Fruit fly (Drosophila melanogaster) ovary, adult (tissue): ENCODE results near the gene Sap130.

Source experiments
- CG17801 ChIP-seq: fragments of 200-800 bp; optimal IDR thresholded peaks from 2 replicates; lab custom pipeline; 2019; ENCODE audit warnings: missing biosample characterization, mild to moderate bottlenecking, missing genetic modification characterization, moderate library complexity; ENCODE audit not compliant: partially characterized antibody

Gene Sap130

dm6 chr3L:12805660-12806289 is at the start of gene Sap130:
Gene Sap130, plus strand, starts transcription at chr3L:12805902.
- TF ChIP-seq CG17801 (GFP tag; lab: Kevin White, UChicago) = no peak

- peak; percentile 21 for TF ChIP-seq CG17801 (GFP tag; lab: Kevin White, UChicago)
Observed at dm6 chr3L:12772740-12773686, 32.7 kb upstream of the Sap130 start, which contains the start of gene Hip1. Gene Hip1, minus strand, starts transcription at chr3L:12773573.

- no peak for TF ChIP-seq CG17801 (GFP tag; lab: Kevin White, UChicago)
Observed at dm6 chr3L:12778616-12779015, 27.1 kb upstream of the Sap130 start, which contains the start of gene CG32106. Gene CG32106, minus strand, starts transcription at chr3L:12778716.

dm6 chr3L:12780997-12781396 is 24.7 kb upstream of the Sap130 start, which contains the start of the genes CG10969 and CG17666:
Gene CG10969, minus strand, starts transcription at chr3L:12781097.
Gene CG17666, plus strand, starts transcription at chr3L:12781325.
- TF ChIP-seq CG17801 (GFP tag; lab: Kevin White, UChicago) = no peak

dm6 chr3L:12789875-12790373 is 15.8 kb upstream of the Sap130 start, which contains the start of gene CG42709:
Gene CG42709, plus strand, starts transcription at chr3L:12790192.
- TF ChIP-seq CG17801 (GFP tag; lab: Kevin White, UChicago) = peak; percentile 76

- no peak for TF ChIP-seq CG17801 (GFP tag; lab: Kevin White, UChicago)
Observed at dm6 chr3L:12790783-12791678, 14.7 kb upstream of the Sap130 start.

dm6 chr3L:12791679-12792229 is 13.9 kb upstream of the Sap130 start:
- TF ChIP-seq CG17801 (GFP tag; lab: Kevin White, UChicago) = no peak

- peak; percentile 51 for TF ChIP-seq CG17801 (GFP tag; lab: Kevin White, UChicago)
Observed at dm6 chr3L:12792933-12793448, 12.7 kb upstream of the Sap130 start.

- TF ChIP-seq CG17801 (GFP tag; lab: Kevin White, UChicago) = peak; percentile 28
Observed at dm6 chr3L:12794532-12794931, 11.2 kb upstream of the Sap130 start.

dm6 chr3L:12796077-12796641 is 9.5 kb upstream of the Sap130 start:
- no peak for TF ChIP-seq CG17801 (GFP tag; lab: Kevin White, UChicago)

- no peak for TF ChIP-seq CG17801 (GFP tag; lab: Kevin White, UChicago)
Observed at dm6 chr3L:12798795-12799311, 6.8 kb upstream of the Sap130 start.

- TF ChIP-seq CG17801 (GFP tag; lab: Kevin White, UChicago) = no peak
Observed at dm6 chr3L:12799431-12800147, 6.1 kb upstream of the Sap130 start.
